Worm (Caenorhabditis elegans): ENCODE data around the gene F59A6.2.

- no peak for TF ChIP-seq lin-13 (GFP tag; optimal IDR thresholded peaks at IDR 0.05)
- TF ChIP-seq snpc-4 (tag; optimal IDR thresholded peaks at IDR 0.05): no peak
- TF ChIP-seq efl-3 (GFP tag; optimal IDR thresholded peaks at IDR 0.05): no peak
- no peak for TF ChIP-seq ama-1 (optimal IDR thresholded peaks at IDR 0.05)
- no peak for TF ChIP-seq unc-62 (GFP tag; optimal IDR thresholded peaks at IDR 0.05)
- no peak for TF ChIP-seq mdl-1 (tag; optimal IDR thresholded peaks at IDR 0.05)
- TF ChIP-seq aha-1 (tag; optimal IDR thresholded peaks at IDR 0.05): no peak
- no peak for TF ChIP-seq elt-3 (tag; optimal IDR thresholded peaks at IDR 0.05)
- TF ChIP-seq egl-27 (tag; optimal IDR thresholded peaks at IDR 0.05): no peak
These were observed 2.5 kb upstream of the F59A6.2 start, which contains the start of gene F59A6.12 for ce11 chrII:5011978-5012377.
